Fruit fly (Drosophila melanogaster): ENCODE data around the gene Dhc64C.

Gene Dhc64C

dm6 chr3L:4805751-4806150, 19.7 kb downstream of the Dhc64C start:
- TF ChIP-seq Eip75B (GFP tag; optimal IDR thresholded peaks at IDR 0.05) (no peak), dac (GFP tag; optimal IDR thresholded peaks at IDR 0.05) (no peak), esn (GFP tag; optimal IDR thresholded peaks at IDR 0.05) (no peak), Ets21C (GFP tag; optimal IDR thresholded peaks at IDR 0.05) (no peak), cyc (GFP tag; optimal IDR thresholded peaks at IDR 0.05) (no peak), Hr4 (GFP tag; optimal IDR thresholded peaks at IDR 0.05) (no peak), Eip78C (GFP tag) (no peak), CG6808 (GFP tag; optimal IDR thresholded peaks at IDR 0.05) (no peak), ss (GFP tag; optimal IDR thresholded peaks at IDR 0.05) (no peak), CG6276 (GFP tag; optimal IDR thresholded peaks at IDR 0.05) (no peak), pdm3 (GFP tag; optimal IDR thresholded peaks at IDR 0.05) (no peak), Blimp-1 (GFP tag; optimal IDR thresholded peaks at IDR 0.05) (no peak), fkh (GFP tag; optimal IDR thresholded peaks at IDR 0.05) (no peak), CG1621 (tag; optimal IDR thresholded peaks at IDR 0.05) (no peak)

- TF ChIP-seq spab (GFP tag; optimal IDR thresholded peaks at IDR 0.05) (no peak), CG6163 (GFP tag; IDR thresholded peaks at IDR 0.05) (no peak), CG10631 (GFP tag; optimal IDR thresholded peaks at IDR 0.05) (no peak)
Measured at dm6 chr3L:4805174-4805573, 20.3 kb downstream of the Dhc64C start, which contains the start of gene CG7509. Gene CG7509 (minus strand): TSS chr3L:4805274.

dm6 chr3L:4800641-4801040, 24.8 kb downstream of the Dhc64C start:
- no peak for TF ChIP-seq CG4318 (GFP tag; optimal IDR thresholded peaks at IDR 0.05)
- peak; percentile 42 for TF ChIP-seq Eip78C (GFP tag)

- TF ChIP-seq Eip78C (GFP tag) (peak; percentile 20), Gug (GFP tag; IDR thresholded peaks at IDR 0.05) (no peak), CG8632 (GFP tag; optimal IDR thresholded peaks at IDR 0.05) (no peak)
Measured at dm6 chr3L:4776432-4776831, 49.1 kb downstream of the Dhc64C start.

dm6 chr3L:4757583-4757982, 67.9 kb downstream of the Dhc64C start, which contains the start of gene CG13711:
Gene CG13711 (plus strand): TSS chr3L:4757883.
- no peak for TF ChIP-seq fd85E (GFP tag; optimal IDR thresholded peaks at IDR 0.05)
- TF ChIP-seq CG16779 (tag; optimal IDR thresholded peaks at IDR 0.05) = no peak
- no peak for TF ChIP-seq Smox (GFP tag; optimal IDR thresholded peaks at IDR 0.05)
- TF ChIP-seq spab (GFP tag; optimal IDR thresholded peaks at IDR 0.05) = no peak
- no peak for TF ChIP-seq cyc (GFP tag; optimal IDR thresholded peaks at IDR 0.05)
- no peak for TF ChIP-seq lz (GFP tag; optimal IDR thresholded peaks at IDR 0.05)
- TF ChIP-seq CG6276 (GFP tag; optimal IDR thresholded peaks at IDR 0.05) = no peak
- no peak for TF ChIP-seq Sox15 (GFP tag; optimal IDR thresholded peaks at IDR 0.05)
- no peak for TF ChIP-seq pdm3 (GFP tag; optimal IDR thresholded peaks at IDR 0.05)

All from whole organism, prepupa.